Worm (Caenorhabditis elegans): ENCODE data around the gene F13A2.9.
A peak's percentile ranks its signal among the peaks of the same experiment; 100 is the strongest.

Gene F13A2.9

ce11 chrV:4398884-4399283 lies 11.6 kb upstream of the F13A2.9 start:
- TF ChIP-seq set-16 (GFP tag; IDR thresholded peaks at IDR 0.05) (peak; percentile 61; the same call in 1 of the 2 replicates), gei-8 (GFP tag; optimal IDR thresholded peaks at IDR 0.05) (no peak)

- TF ChIP-seq zfp-3 (GFP tag; conservative IDR thresholded peaks at IDR 0.05) (no peak), aha-1 (tag) (peak; percentile 93)
Observed at ce11 chrV:4398127-4398526, 10.8 kb upstream of the F13A2.9 start.

ce11 chrV:4396257-4396656 lies 9.0 kb upstream of the F13A2.9 start, which contains the start of gene F13A2.3:
Gene F13A2.3, minus strand, starts transcription at chrV:4396357.
- TF ChIP-seq dmd-8 (GFP tag; IDR thresholded peaks at IDR 0.05) = no peak
- TF ChIP-seq ztf-11 (tag; optimal IDR thresholded peaks at IDR 0.05) = no peak
- TF ChIP-seq F37D6.2 (tag; optimal IDR thresholded peaks at IDR 0.05) = no peak
- TF ChIP-seq zfp-2 (tag; optimal IDR thresholded peaks at IDR 0.05) = no peak
- TF ChIP-seq lir-3 (tag; optimal IDR thresholded peaks at IDR 0.05) = no peak
- no peak for TF ChIP-seq set-16 (GFP tag; IDR thresholded peaks at IDR 0.05)
- no peak for TF ChIP-seq egl-27 (tag; optimal IDR thresholded peaks at IDR 0.05)
- no peak for TF ChIP-seq aly-2 (tag; optimal IDR thresholded peaks at IDR 0.05)
- no peak for TF ChIP-seq attf-4 (tag; optimal IDR thresholded peaks at IDR 0.05)
- TF ChIP-seq rbr-2 (tag; optimal IDR thresholded peaks at IDR 0.05) = no peak
- TF ChIP-seq php-3 (GFP tag; IDR thresholded peaks at IDR 0.05) = no peak

ce11 chrV:4387916-4388315 lies 614 bp upstream of the F13A2.9 start:
- TF ChIP-seq ceh-62 (tag; optimal IDR thresholded peaks at IDR 0.05) (no peak), daf-16 (GFP tag; optimal IDR thresholded peaks at IDR 0.05) (no peak), daf-16 (tag; optimal IDR thresholded peaks at IDR 0.05) (no peak), T20F7.1 (GFP tag; optimal IDR thresholded peaks at IDR 0.05) (no peak), hlh-11 (tag; optimal IDR thresholded peaks at IDR 0.05) (no peak), F10B5.3 (tag; optimal IDR thresholded peaks at IDR 0.05) (no peak), F49E8.2 (tag; optimal IDR thresholded peaks at IDR 0.05; ENCODE audit: borderline replicate concordance) (no peak), lin-13 (GFP tag; optimal IDR thresholded peaks at IDR 0.05) (no peak), gei-8 (GFP tag; optimal IDR thresholded peaks at IDR 0.05) (no peak), fos-1 (tag; optimal IDR thresholded peaks at IDR 0.05) (no peak), zag-1 (tag; optimal IDR thresholded peaks at IDR 0.05) (no peak), mdt-29 (GFP tag; IDR thresholded peaks at IDR 0.05) (no peak), R02D3.7 (tag; optimal IDR thresholded peaks at IDR 0.05) (no peak), F44E2.7 (GFP tag; IDR thresholded peaks at IDR 0.05) (no peak), dmd-9 (GFP tag; IDR thresholded peaks at IDR 0.05) (no peak), T26A8.4 (GFP tag; IDR thresholded peaks at IDR 0.05) (no peak), egl-43 (GFP tag; IDR thresholded peaks at IDR 0.05) (no peak), hmg-1.1 (GFP tag; IDR thresholded peaks at IDR 0.05) (no peak)

ce11 chrV:4386173-4386572 lies 1.1 kb downstream of the F13A2.9 start, which contains the start of gene F13A2.10:
Gene F13A2.10, minus strand, starts transcription at chrV:4386273.
- TF ChIP-seq aha-1 (tag) (peak; percentile 34), hmg-1.1 (GFP tag; IDR thresholded peaks at IDR 0.05) (no peak)

ce11 chrV:4384482-4384881 lies 2.8 kb downstream of the F13A2.9 start, which contains the start of gene F13A2.2:
Gene F13A2.2, minus strand, starts transcription at chrV:4384582.
- TF ChIP-seq vab-7 (GFP tag; IDR thresholded peaks at IDR 0.05) = no peak
- no peak for TF ChIP-seq daf-8 (GFP tag; IDR thresholded peaks at IDR 0.05)
- no peak for TF ChIP-seq aly-2 (tag; optimal IDR thresholded peaks at IDR 0.05)
- no peak for TF ChIP-seq ceh-32 (tag; optimal IDR thresholded peaks at IDR 0.05; ENCODE audit: poor library complexity)
- no peak for TF ChIP-seq dve-1 (tag; optimal IDR thresholded peaks at IDR 0.05; ENCODE audit: insufficient read depth)
- TF ChIP-seq T20F7.1 (GFP tag; optimal IDR thresholded peaks at IDR 0.05) = no peak
- TF ChIP-seq snpc-1.2 (GFP tag; IDR thresholded peaks at IDR 0.05) = no peak
- no peak for TF ChIP-seq fkh-10 (GFP tag; optimal IDR thresholded peaks at IDR 0.05)
- TF ChIP-seq lsy-2 (tag; optimal IDR thresholded peaks at IDR 0.05) = no peak
- no peak for TF ChIP-seq zip-2 (tag; optimal IDR thresholded peaks at IDR 0.05)
- TF ChIP-seq nhr-102 (tag; optimal IDR thresholded peaks at IDR 0.05) = no peak
- no peak for TF ChIP-seq unc-39 (tag; optimal IDR thresholded peaks at IDR 0.05)
- no peak for TF ChIP-seq set-16 (GFP tag; IDR thresholded peaks at IDR 0.05)
- TF ChIP-seq daf-19 (GFP tag; conservative IDR thresholded peaks at IDR 0.05) = no peak
- no peak for TF ChIP-seq F44E2.7 (GFP tag; IDR thresholded peaks at IDR 0.05)
- no peak for TF ChIP-seq pqm-1 (tag; optimal IDR thresholded peaks at IDR 0.05)
